Fruit fly (Drosophila melanogaster): Measurements from ENCODE around the gene Mst36Fa.

Mst36Fa gene

DNA sequence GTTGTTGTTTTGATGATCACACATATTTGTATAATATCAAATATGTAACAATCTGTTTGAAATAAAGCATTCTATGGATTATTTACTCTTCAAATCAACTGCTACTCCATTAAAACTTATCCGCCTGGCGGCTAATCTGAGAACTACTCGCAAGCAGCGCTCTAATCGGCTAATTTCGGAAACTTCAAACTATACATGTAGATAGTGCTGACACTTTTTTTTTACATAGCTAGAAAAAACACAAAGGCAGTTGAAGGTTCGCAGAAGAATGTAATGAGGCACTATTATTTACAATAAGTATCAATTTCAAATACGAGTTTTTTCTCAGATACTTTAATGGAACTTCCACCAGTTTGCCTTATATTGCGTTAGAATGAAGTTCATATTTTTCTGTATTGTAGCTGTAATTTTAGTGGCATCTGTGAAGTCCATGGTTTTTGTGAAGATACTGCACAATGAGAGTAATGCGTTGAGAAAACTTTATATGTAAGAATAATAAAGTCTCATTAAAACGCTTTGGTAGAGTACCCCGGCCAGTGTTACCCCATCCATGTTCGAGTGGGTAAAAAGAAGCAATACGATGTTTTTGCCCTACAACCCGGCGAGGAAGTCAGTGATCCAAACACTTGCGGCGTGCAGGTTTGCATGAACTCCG lies 10.7 kb downstream of the Mst36Fa start (continued):
- TF ChIP-seq en (GFP tag; optimal IDR thresholded peaks at IDR 0.05) (peak; percentile 5), CG18619 (GFP tag; optimal IDR thresholded peaks at IDR 0.05) (peak; percentile 19), Hsf (GFP tag; optimal IDR thresholded peaks at IDR 0.05) (peak; percentile 62), Dll (GFP tag; IDR thresholded peaks at IDR 0.05; ENCODE audit: partially characterized antibody) (no peak), CG10979 (tag; optimal IDR thresholded peaks at IDR 0.05) (peak; percentile 43), CG14014 (GFP tag; IDR thresholded peaks at IDR 0.05) (0 out of 2 replicates have a peak, but pooled peaks have one; percentile 31), klu (GFP tag; IDR thresholded peaks at IDR 0.05) (no peak), CG8089 (GFP tag; optimal IDR thresholded peaks at IDR 0.05) (peak; percentile 30), phol (tag; optimal IDR thresholded peaks at IDR 0.05) (peak; percentile 56), NFAT (GFP tag; IDR thresholded peaks at IDR 0.05) (peak; percentile 82), CG15601 (tag; optimal IDR thresholded peaks at IDR 0.05) (peak; percentile 45), Meics (GFP tag; optimal IDR thresholded peaks at IDR 0.05) (peak; percentile 49), sna (GFP tag; IDR thresholded peaks at IDR 0.05; ENCODE audit: partially characterized antibody) (0 out of 2 replicates have a peak, but pooled peaks have one; percentile 31), shn (GFP tag; optimal IDR thresholded peaks at IDR 0.05) (peak; percentile 38), CG34224 (GFP tag; IDR thresholded peaks at IDR 0.05; ENCODE audit: partially characterized antibody) (no peak), CG2199 (GFP tag; IDR thresholded peaks at IDR 0.05) (peak; percentile 95), Ptx1 (GFP tag; IDR thresholded peaks at IDR 0.05) (peak; percentile 61), NfI (GFP tag; optimal IDR thresholded peaks at IDR 0.05) (peak; percentile 57), CG4854 (GFP tag; optimal IDR thresholded peaks at IDR 0.05) (no peak), Dp (GFP tag; optimal IDR thresholded peaks at IDR 0.05) (peak; percentile 24), CG13424 (tag; optimal IDR thresholded peaks at IDR 0.05) (peak; percentile 10), Six4 (GFP tag; optimal IDR thresholded peaks at IDR 0.05) (peak; percentile 11), CG34422 (GFP tag; IDR thresholded peaks at IDR 0.05) (peak; percentile 67), gcm2 (GFP tag; optimal IDR thresholded peaks at IDR 0.05) (no peak), tll (GFP tag; optimal IDR thresholded peaks at IDR 0.05) (no peak), Opbp (GFP tag; IDR thresholded peaks at IDR 0.05; ENCODE audit: partially characterized antibody) (peak; percentile 53; the same call in 1 of the 3 replicates), HLH3B (GFP tag; IDR thresholded peaks at IDR 0.05) (peak; percentile 28; the same call in 1 of the 2 replicates), Mrtf (GFP tag; IDR thresholded peaks at IDR 0.05) (peak; percentile 71; the same call in 2 of the 3 replicates), CG8290 (GFP tag; optimal IDR thresholded peaks at IDR 0.05) (peak; percentile 56), CG8290 (tag; optimal IDR thresholded peaks at IDR 0.05) (no peak), Adf1 (GFP tag; IDR thresholded peaks at IDR 0.05) (0 out of 2 replicates have a peak, but pooled peaks have one; percentile 7), jing (GFP tag; optimal IDR thresholded peaks at IDR 0.05) (no peak), CG15514 (GFP tag; optimal IDR thresholded peaks at IDR 0.05) (peak; percentile 45), HHEX (GFP tag; optimal IDR thresholded peaks at IDR 0.05) (peak; percentile 15), Abd-B (GFP tag; optimal IDR thresholded peaks at IDR 0.05) (peak; percentile 19), lab (GFP tag; optimal IDR thresholded peaks at IDR 0.05) (peak; percentile 9), nmo (GFP tag; optimal IDR thresholded peaks at IDR 0.05) (peak; percentile 53), CG1647 (GFP tag; optimal IDR thresholded peaks at IDR 0.05) (no peak), hbn (GFP tag; IDR thresholded peaks at IDR 0.05; ENCODE audit: partially characterized antibody) (no peak), maf-S (GFP tag; optimal IDR thresholded peaks at IDR 0.05) (peak; percentile 45), ase (GFP tag; IDR thresholded peaks at IDR 0.05) (peak; percentile 75), CG8924 (tag; optimal IDR thresholded peaks at IDR 0.05) (no peak), CG7839 (tag; optimal IDR thresholded peaks at IDR 0.05) (no peak), CG17829 (tag; optimal IDR thresholded peaks at IDR 0.05) (peak; percentile 63), CG4820 (GFP tag; optimal IDR thresholded peaks at IDR 0.05) (peak; percentile 39), CG5245 (GFP tag; optimal IDR thresholded peaks at IDR 0.05) (peak; percentile 56), trem (tag; optimal IDR thresholded peaks at IDR 0.05) (no peak), CG4730 (GFP tag; IDR thresholded peaks at IDR 0.05) (peak; percentile 55; the same call in 1 of the 2 replicates), Elba2 (GFP tag; optimal IDR thresholded peaks at IDR 0.05) (peak; percentile 2)

Measured in whole organism, embryonic.